Worm (Caenorhabditis elegans) whole organism, L3 larva: ENCODE results near the gene irld-45.

Source experiments
- ceh-28 ChIP-seq: fragments of 150-350 bp; optimal IDR thresholded peaks from 2 replicates; lab custom pipeline; 2014; ENCODE audit warnings: missing biosample characterization, missing genetic modification reagents, missing genetic modification characterization
- elt-3 ChIP-seq, 3 experiments: fragments of 150-350 bp in 1 of 3; sonication (generic microtip) in 2 of 3; optimal IDR thresholded peaks; 2 replicates in 2 of 3; 4 replicates in 1 of 3; lab custom pipeline; 2014 to 2017; ENCODE audit warnings: missing biosample characterization in 3 of 3, missing genetic modification characterization in 3 of 3
- lin-39 ChIP-seq: fragments of 150-350 bp; optimal IDR thresholded peaks from 2 replicates; lab custom pipeline; 2018; ENCODE audit warnings: missing biosample characterization, missing genetic modification reagents, missing genetic modification characterization
- nfya-1 ChIP-seq: sonication (generic microtip); optimal IDR thresholded peaks from 2 replicates; lab custom pipeline; 2017; ENCODE audit warnings: missing genetic modification characterization, mild to moderate bottlenecking, missing compliant biosample characterization, antibody characterized with exemption, moderate library complexity; ENCODE audit not compliant: insufficient read depth
- nhr-12 ChIP-seq: fragments of 150-350 bp; optimal IDR thresholded peaks from 2 replicates; lab custom pipeline; 2014; ENCODE audit warnings: missing biosample characterization, missing genetic modification characterization
- nhr-25 ChIP-seq: sonication (generic microtip); optimal IDR thresholded peaks from 2 replicates; lab custom pipeline; 2017; ENCODE audit warnings: missing biosample characterization, missing genetic modification characterization
- nhr-28 ChIP-seq: fragments of 150-350 bp; optimal IDR thresholded peaks from 2 replicates; lab custom pipeline; 2014; ENCODE audit warnings: missing biosample characterization, missing genetic modification characterization
- pha-4 ChIP-seq: fragments of 150-350 bp; optimal IDR thresholded peaks from 2 replicates; lab custom pipeline; 2014; ENCODE audit warnings: missing biosample characterization, missing genetic modification reagents, missing genetic modification characterization
- skn-1 ChIP-seq: fragments of 150-350 bp; optimal IDR thresholded peaks from 2 replicates; lab custom pipeline; 2014; ENCODE audit warnings: missing biosample characterization, missing genetic modification characterization
- unc-62 ChIP-seq: fragments of 150-350 bp; sonication (generic microtip); optimal IDR thresholded peaks from 4 replicates; lab custom pipeline; 2014; ENCODE audit warnings: missing biosample characterization, missing genetic modification reagents, missing genetic modification characterization

DNA sequence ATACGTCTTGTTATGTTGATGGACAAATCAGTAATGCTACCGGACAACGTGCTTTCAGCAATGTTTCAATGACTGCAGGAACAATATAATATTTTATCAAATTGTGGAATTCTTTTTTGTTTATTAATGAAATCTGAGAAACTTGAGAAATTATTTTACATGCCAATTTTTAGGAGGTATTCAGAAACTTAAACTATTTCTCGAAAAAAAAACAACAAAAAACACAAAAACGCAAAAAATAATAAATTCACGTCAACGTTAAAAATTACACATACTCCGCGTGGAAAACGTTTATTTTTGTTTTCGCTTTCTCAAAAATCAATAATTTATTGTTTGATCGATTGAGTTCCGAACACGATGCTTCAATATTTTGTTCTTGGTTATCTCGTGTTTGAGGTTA is 5.9 kb upstream of the irld-45 start, which contains the start of gene Y46H3D.1:
- TF ChIP-seq nhr-12 (tag; lab: Kevin White, UChicago) (no peak), ceh-28 (tag; lab: Kevin White, UChicago) (no peak), lin-39 (tag; lab: Kevin White, UChicago) (no peak), nfya-1 (tag; lab: Kevin White, UChicago) (no peak), nhr-28 (tag; lab: Kevin White, UChicago) (no peak), elt-3 (tag; optimal IDR thresholded peaks at IDR 0.05; lab: Kevin White, UChicago) (no peak), nhr-25 (no peak), skn-1 (tag; lab: Kevin White, UChicago) (no peak), unc-62 (GFP tag; lab: Kevin White, UChicago) (no peak), pha-4 (no peak)
